Worm (Caenorhabditis elegans) whole organism, L3 larva: ENCODE measurements around the gene mat-2.
"Not testable (repeated sequence)": the region's sequence is repeated elsewhere in the genome, so short reads cannot be mapped to it uniquely, and the experiment has no call there.

Experiments used
- ama-1 ChIP-seq: fragments of 150-350 bp; optimal IDR thresholded peaks from 2 replicates; lab custom pipeline; 2018
- ceh-9 ChIP-seq: sonication (generic microtip); optimal IDR thresholded peaks from 2 replicates; lab custom pipeline; 2018; ENCODE audit warnings: missing biosample characterization, missing genetic modification characterization
- lin-39 ChIP-seq: fragments of 150-350 bp; optimal IDR thresholded peaks from 2 replicates; lab custom pipeline; 2018; ENCODE audit warnings: missing biosample characterization, missing genetic modification reagents, missing genetic modification characterization
- mdl-1 ChIP-seq: fragments of 150-350 bp; optimal IDR thresholded peaks from 2 replicates; lab custom pipeline; 2014; ENCODE audit warnings: missing biosample characterization, missing genetic modification characterization
- nhr-237 ChIP-seq: fragments of 150-350 bp; optimal IDR thresholded peaks from 2 replicates; lab custom pipeline; 2014; ENCODE audit warnings: missing biosample characterization, missing genetic modification characterization
- nhr-77 ChIP-seq: fragments of 150-350 bp; optimal IDR thresholded peaks from 2 replicates; lab custom pipeline; 2014; ENCODE audit warnings: missing biosample characterization, missing genetic modification characterization
- snpc-4 ChIP-seq: fragments of 150-350 bp; optimal IDR thresholded peaks from 2 replicates; lab custom pipeline; 2014; ENCODE audit warnings: missing biosample characterization, missing genetic modification characterization
- ztf-4 ChIP-seq: fragments of 150-350 bp; optimal IDR thresholded peaks from 2 replicates; lab custom pipeline; 2014; ENCODE audit warnings: missing biosample characterization, missing genetic modification characterization

- TF ChIP-seq ztf-4 (tag; lab: Kevin White, UChicago); nhr-77; ceh-9 (tag; lab: Kevin White, UChicago); lin-39 (tag; lab: Kevin White, UChicago); nhr-237 (tag; lab: Kevin White, UChicago); snpc-4 (tag; lab: Kevin White, UChicago); mdl-1 (tag; lab: Kevin White, UChicago); ama-1 (lab: Kevin White, UChicago): not testable (repeated sequence)
Observed at ce11 chrII:11121800-11122199, 9.3 kb downstream of the mat-2 start, which contains the start of gene W10C6.2.
